Fruit fly (Drosophila melanogaster) whole organism, prepupa: Measurements from ENCODE around the gene Rtel1.

Experiments
- Blimp-1 ChIP-seq: fragments of 200-800 bp; sonication (Bioruptor generic); optimal IDR thresholded peaks from 3 replicates; lab custom pipeline; 2017; ENCODE audit warnings: missing biosample characterization, missing genetic modification characterization, mild to moderate bottlenecking, moderate library complexity, missing genetic modification reagents
- CG10631 ChIP-seq: fragments of 200-800 bp; sonication (Bioruptor generic); optimal IDR thresholded peaks from 2 replicates; lab custom pipeline; 2016; ENCODE audit warnings: missing biosample characterization, missing genetic modification characterization
- CG10669 ChIP-seq: fragments of 200-800 bp; sonication (Bioruptor generic); optimal IDR thresholded peaks from 3 replicates; lab custom pipeline; 2018; ENCODE audit warnings: missing biosample characterization, mild to moderate bottlenecking, missing genetic modification characterization, moderate library complexity
- CG11762 ChIP-seq: fragments of 200-800 bp; sonication (Bioruptor generic); optimal IDR thresholded peaks from 3 replicates; lab custom pipeline; 2016; ENCODE audit warnings: missing biosample characterization, missing genetic modification characterization; ENCODE audit not compliant: insufficient read depth
- CG11902 ChIP-seq: fragments of 200-800 bp; sonication (Bioruptor generic); optimal IDR thresholded peaks from 3 replicates; lab custom pipeline; 2016; ENCODE audit warnings: missing biosample characterization, missing genetic modification characterization
- CG15336 ChIP-seq: fragments of 200-800 bp; sonication (Bioruptor generic); IDR thresholded peaks from 2 replicates; pipeline ENCODE4 v1.3.6; 2022; ENCODE audit warnings: missing biosample characterization, missing genetic modification characterization
- CG16779 ChIP-seq: fragments of 200-800 bp; sonication (Bioruptor generic); optimal IDR thresholded peaks from 3 replicates; lab custom pipeline; 2017; ENCODE audit warnings: missing biosample characterization, mild to moderate bottlenecking, missing genetic modification characterization
- CG31627 ChIP-seq: fragments of 200-800 bp; sonication (Bioruptor generic); optimal IDR thresholded peaks from 3 replicates; lab custom pipeline; 2016; ENCODE audit warnings: missing biosample characterization, missing genetic modification characterization
- CG34406 ChIP-seq: fragments of 200-800 bp; sonication (Bioruptor generic); optimal IDR thresholded peaks from 3 replicates; lab custom pipeline; 2016; ENCODE audit warnings: missing biosample characterization, missing genetic modification characterization
- CG3919 ChIP-seq: fragments of 200-800 bp; sonication (Bioruptor generic); optimal IDR thresholded peaks from 3 replicates; lab custom pipeline; 2016; ENCODE audit warnings: missing biosample characterization, missing genetic modification characterization
- CG6163 ChIP-seq: fragments of 200-800 bp; sonication (Bioruptor generic); IDR thresholded peaks from 3 replicates; pipeline ENCODE4 v1.3.6; 2022; ENCODE audit warnings: missing biosample characterization, missing genetic modification characterization
- CG6276 ChIP-seq: fragments of 200-800 bp; sonication (Bioruptor generic); optimal IDR thresholded peaks from 2 replicates; lab custom pipeline; 2017; ENCODE audit warnings: missing biosample characterization, mild to moderate bottlenecking, missing genetic modification characterization
- CG6808 ChIP-seq: fragments of 200-800 bp; sonication (Bioruptor generic); optimal IDR thresholded peaks from 3 replicates; lab custom pipeline; 2017; ENCODE audit warnings: missing biosample characterization, missing genetic modification characterization, mild to moderate bottlenecking, moderate library complexity, missing genetic modification reagents
- CG6854 ChIP-seq: fragments of 200-800 bp; sonication (Bioruptor generic); optimal IDR thresholded peaks from 2 replicates; lab custom pipeline; 2017; ENCODE audit warnings: missing biosample characterization, mild to moderate bottlenecking, missing genetic modification characterization
- CG8319 ChIP-seq: fragments of 200-800 bp; sonication (Bioruptor generic); optimal IDR thresholded peaks from 3 replicates; lab custom pipeline; 2016; ENCODE audit warnings: missing biosample characterization, missing genetic modification characterization
- CG9139 ChIP-seq: fragments of 200-800 bp; sonication (Bioruptor generic); optimal IDR thresholded peaks from 3 replicates; lab custom pipeline; 2017; ENCODE audit warnings: missing biosample characterization, mild to moderate bottlenecking, missing genetic modification characterization
- Eip75B ChIP-seq: fragments of 200-800 bp; sonication (Bioruptor generic); optimal IDR thresholded peaks from 3 replicates; lab custom pipeline; 2016; ENCODE audit warnings: missing biosample characterization, missing genetic modification characterization
- Eip78C ChIP-seq: fragments of 200-800 bp; sonication (Bioruptor generic); peaks from one replicate; lab custom pipeline; 2016; ENCODE audit warnings: missing biosample characterization, missing genetic modification characterization
- Eip93F ChIP-seq: fragments of 200-800 bp; sonication (Bioruptor generic); optimal IDR thresholded peaks from 2 replicates; lab custom pipeline; 2016; ENCODE audit warnings: missing biosample characterization, mild to moderate bottlenecking, missing genetic modification characterization
- Ets21C ChIP-seq: fragments of 200-800 bp; sonication (Bioruptor generic); optimal IDR thresholded peaks from 3 replicates; lab custom pipeline; 2016; ENCODE audit warnings: missing biosample characterization, missing genetic modification characterization
- Ets96B ChIP-seq: fragments of 200-800 bp; optimal IDR thresholded peaks from 2 replicates; lab custom pipeline; 2019; ENCODE audit warnings: missing biosample characterization, mild to moderate bottlenecking, missing genetic modification characterization, moderate library complexity
- Gug ChIP-seq: fragments of 200-800 bp; sonication (Bioruptor generic); IDR thresholded peaks from 2 replicates; pipeline ENCODE4 v1.3.6; 2022; ENCODE audit warnings: missing biosample characterization, missing genetic modification characterization
- Hr38 ChIP-seq: sonication (Bioruptor generic); optimal IDR thresholded peaks from 2 replicates; lab custom pipeline; 2016; ENCODE audit warnings: missing biosample characterization, missing genetic modification characterization
- Hr4 ChIP-seq: fragments of 200-800 bp; sonication (Bioruptor generic); optimal IDR thresholded peaks from 3 replicates; lab custom pipeline; 2016; ENCODE audit warnings: missing biosample characterization, missing genetic modification characterization
- Lpt ChIP-seq: fragments of 200-800 bp; sonication (Bioruptor generic); optimal IDR thresholded peaks from 3 replicates; lab custom pipeline; 2016; ENCODE audit warnings: missing biosample characterization, missing genetic modification characterization
- Met ChIP-seq: fragments of 200-800 bp; sonication (Bioruptor generic); optimal IDR thresholded peaks from 3 replicates; lab custom pipeline; 2016; ENCODE audit warnings: missing biosample characterization, missing genetic modification characterization
- OdsH ChIP-seq: fragments of 200-800 bp; sonication (Bioruptor generic); optimal IDR thresholded peaks from 3 replicates; lab custom pipeline; 2016; ENCODE audit warnings: missing biosample characterization, missing genetic modification characterization
- Smox ChIP-seq: fragments of 200-800 bp; sonication (Bioruptor generic); optimal IDR thresholded peaks from 3 replicates; lab custom pipeline; 2016; ENCODE audit warnings: missing biosample characterization, missing genetic modification characterization
- Sox14 ChIP-seq: fragments of 200-800 bp; sonication (Bioruptor generic); optimal IDR thresholded peaks from 3 replicates; lab custom pipeline; 2016; ENCODE audit warnings: missing biosample characterization, missing genetic modification characterization
- Sox15 ChIP-seq: fragments of 200-800 bp; sonication (Bioruptor generic); optimal IDR thresholded peaks from 3 replicates; lab custom pipeline; 2016; ENCODE audit warnings: missing biosample characterization, missing genetic modification characterization
- achi ChIP-seq: fragments of 200-800 bp; sonication (Bioruptor generic); optimal IDR thresholded peaks from 3 replicates; lab custom pipeline; 2016; ENCODE audit warnings: missing biosample characterization, missing genetic modification characterization
- acj6 ChIP-seq: fragments of 200-800 bp; sonication (Bioruptor generic); optimal IDR thresholded peaks from 3 replicates; lab custom pipeline; 2016; ENCODE audit warnings: missing biosample characterization, missing genetic modification characterization
- cyc ChIP-seq: fragments of 200-800 bp; sonication (Bioruptor generic); optimal IDR thresholded peaks from 3 replicates; lab custom pipeline; 2016; ENCODE audit warnings: missing biosample characterization, missing genetic modification characterization
- dac ChIP-seq: fragments of 200-800 bp; sonication (Bioruptor generic); optimal IDR thresholded peaks from 2 replicates; lab custom pipeline; 2017; ENCODE audit warnings: missing biosample characterization, mild to moderate bottlenecking, missing genetic modification characterization
- dsx ChIP-seq: fragments of 200-800 bp; optimal IDR thresholded peaks from 3 replicates; lab custom pipeline; 2019; ENCODE audit warnings: missing biosample characterization, mild to moderate bottlenecking, missing genetic modification characterization, moderate library complexity; ENCODE audit not compliant: poor library complexity, severe bottlenecking
- eg ChIP-seq: fragments of 200-800 bp; sonication (Bioruptor generic); IDR thresholded peaks from 3 replicates; pipeline ENCODE4 v1.3.6; 2022; ENCODE audit warnings: missing biosample characterization, missing genetic modification characterization
- fd59A ChIP-seq: fragments of 200-800 bp; sonication (Bioruptor generic); optimal IDR thresholded peaks from 2 replicates; lab custom pipeline; 2017; ENCODE audit warnings: missing biosample characterization, mild to moderate bottlenecking, missing genetic modification characterization, missing genetic modification reagents
- fd85E ChIP-seq: fragments of 200-800 bp; sonication (Bioruptor generic); optimal IDR thresholded peaks from 3 replicates; lab custom pipeline; 2016; ENCODE audit warnings: missing biosample characterization, missing genetic modification characterization
- fkh ChIP-seq: fragments of 200-800 bp; sonication (Bioruptor generic); optimal IDR thresholded peaks from 3 replicates; lab custom pipeline; 2017; ENCODE audit warnings: missing biosample characterization, mild to moderate bottlenecking, missing genetic modification characterization, moderate library complexity
- lz ChIP-seq: fragments of 200-800 bp; sonication (Bioruptor generic); optimal IDR thresholded peaks from 3 replicates; lab custom pipeline; 2016; ENCODE audit warnings: missing biosample characterization, missing genetic modification characterization
- pdm3 ChIP-seq: fragments of 200-800 bp; sonication (Bioruptor generic); optimal IDR thresholded peaks from 3 replicates; lab custom pipeline; 2016; ENCODE audit warnings: missing biosample characterization, missing genetic modification characterization
- spab ChIP-seq: fragments of 200-800 bp; sonication (Bioruptor generic); optimal IDR thresholded peaks from 2 replicates; lab custom pipeline; 2017; ENCODE audit warnings: missing biosample characterization, mild to moderate bottlenecking, missing genetic modification characterization, missing genetic modification reagents
- svp ChIP-seq: fragments of 200-800 bp; sonication (Bioruptor generic); peaks from one replicate; lab custom pipeline; 2016; ENCODE audit warnings: missing biosample characterization, missing genetic modification characterization
- topi ChIP-seq: fragments of 200-800 bp; sonication (Bioruptor generic); optimal IDR thresholded peaks from 3 replicates; lab custom pipeline; 2016; ENCODE audit warnings: missing biosample characterization, missing genetic modification characterization
- vri ChIP-seq: fragments of 200-800 bp; sonication (Bioruptor generic); optimal IDR thresholded peaks from 3 replicates; lab custom pipeline; 2016; ENCODE audit warnings: missing biosample characterization, mild to moderate bottlenecking, missing genetic modification characterization

Gene Rtel1

dm6 chrX:5776547-5776946, 29.0 kb downstream of the Rtel1 start, which contains the start of gene CG42264:
Gene CG42264 (minus strand): TSS chrX:5776647.
- TF ChIP-seq dsx (no peak), CG16779 (tag; lab: Kevin White, UChicago) (no peak), dac (GFP tag; lab: Kevin White, UChicago) (no peak), CG34406 (GFP tag; lab: Kevin White, UChicago) (no peak), Smox (GFP tag; lab: Kevin White, UChicago) (no peak), fd85E (no peak)

- TF ChIP-seq dsx (no peak), Ets96B (tag; lab: Kevin White, UChicago) (no peak), CG10631 (GFP tag; lab: Kevin White, UChicago) (no peak), acj6 (GFP tag; lab: Kevin White, UChicago) (no peak), Hr38 (GFP tag; lab: Kevin White, UChicago) (no peak)
Observed at dm6 chrX:5781520-5781919, 34.0 kb downstream of the Rtel1 start, which contains the start of gene CG3108. Gene CG3108 (minus strand): TSS chrX:5781620.

dm6 chrX:5783260-5784040, 35.9 kb downstream of the Rtel1 start:
- TF ChIP-seq fd85E (no peak), Met (GFP tag; lab: Kevin White, UChicago) (peak; percentile 82), CG6808 (GFP tag; lab: Kevin White, UChicago) (peak; percentile 35), CG9139 (GFP tag; lab: Kevin White, UChicago) (no peak), Ets21C (GFP tag; lab: Kevin White, UChicago) (peak; percentile 51), fkh (no peak), CG6854 (peak; percentile 20), fd59A (GFP tag; lab: Kevin White, UChicago) (peak; percentile 37), OdsH (GFP tag; lab: Kevin White, UChicago) (peak; percentile 70), Hr4 (GFP tag; lab: Kevin White, UChicago) (peak; percentile 78), Hr38 (GFP tag; lab: Kevin White, UChicago) (no peak), Eip78C (GFP tag; lab: Kevin White, UChicago) (peak; percentile 90), Sox14 (GFP tag; lab: Kevin White, UChicago) (peak; percentile 69), Blimp-1 (GFP tag; lab: Kevin White, UChicago) (peak; percentile 82), CG31627 (GFP tag; lab: Kevin White, UChicago) (peak; percentile 69), CG6163 (GFP tag; lab: Robert Waterston, UW) (peak; percentile 72; the same call in 2 of the 3 replicates), dsx (no peak), CG11902 (peak; percentile 11), svp (peak; percentile 89), CG11762 (GFP tag; lab: Kevin White, UChicago) (peak; percentile 60), Ets96B (tag; lab: Kevin White, UChicago) (peak; percentile 44), lz (GFP tag; lab: Kevin White, UChicago) (peak; percentile 76), Smox (GFP tag; lab: Kevin White, UChicago) (peak; percentile 76), acj6 (GFP tag; lab: Kevin White, UChicago) (peak; percentile 73), achi (peak; percentile 61), CG34406 (GFP tag; lab: Kevin White, UChicago) (peak; percentile 63), Lpt (GFP tag; lab: Kevin White, UChicago) (peak; percentile 66), CG15336 (GFP tag; lab: Robert Waterston, UW) (peak; percentile 74), Gug (no peak), cyc (GFP tag; lab: Kevin White, UChicago) (peak; percentile 46), Sox15 (GFP tag; lab: Kevin White, UChicago) (peak; percentile 50), Eip93F (peak; percentile 5), CG10669 (GFP tag; lab: Kevin White, UChicago) (peak; percentile 36), vri (GFP tag; lab: Kevin White, UChicago) (peak; percentile 80), pdm3 (GFP tag; lab: Kevin White, UChicago) (peak; percentile 74), CG8319 (peak; percentile 23), Eip75B (peak; percentile 58), CG3919 (peak; percentile 72), dac (GFP tag; lab: Kevin White, UChicago) (peak; percentile 64), spab (GFP tag; lab: Kevin White, UChicago) (peak; percentile 1), topi (GFP tag; lab: Kevin White, UChicago) (peak; percentile 71), eg (GFP tag; lab: Robert Waterston, UW) (peak; percentile 71; the same call in 2 of the 3 replicates), CG6276 (GFP tag; lab: Kevin White, UChicago) (peak; percentile 66)
